Worm (Caenorhabditis elegans) whole organism, L2 larva: Measurements from ENCODE around the gene ZK381.2.

Experiments used
- C34F6.9 ChIP-seq: fragments of 150-350 bp; optimal IDR thresholded peaks from 2 replicates; lab custom pipeline; 2014; ENCODE audit warnings: missing biosample characterization, missing genetic modification characterization
- F13H6.1 ChIP-seq: sonication (generic microtip); optimal IDR thresholded peaks from 2 replicates; lab custom pipeline; 2016; ENCODE audit warnings: missing genetic modification characterization, missing compliant biosample characterization
- R02D3.7 ChIP-seq: fragments of 150-350 bp; optimal IDR thresholded peaks from 2 replicates; lab custom pipeline; 2014; ENCODE audit warnings: missing biosample characterization, missing genetic modification characterization
- Y55F3AM.14 ChIP-seq: fragments of 200-800 bp; sonication (Bioruptor generic); optimal IDR thresholded peaks from 2 replicates; lab custom pipeline; 2018; ENCODE audit warnings: mild to moderate bottlenecking, missing genetic modification characterization, missing compliant biosample characterization
- ZK546.5 ChIP-seq: sonication (generic microtip); optimal IDR thresholded peaks from 2 replicates; lab custom pipeline; 2017; ENCODE audit warnings: missing biosample characterization, missing genetic modification characterization
- alr-1 ChIP-seq: fragments of 150-350 bp; optimal IDR thresholded peaks from 2 replicates; lab custom pipeline; 2014; ENCODE audit warnings: missing biosample characterization, missing genetic modification characterization
- aly-2 ChIP-seq: fragments of 150-350 bp; optimal IDR thresholded peaks from 2 replicates; lab custom pipeline; 2014; ENCODE audit warnings: missing biosample characterization, missing genetic modification characterization
- ama-1 ChIP-seq: fragments of 150-350 bp; optimal IDR thresholded peaks from 2 replicates; lab custom pipeline; 2018; ENCODE audit warnings: inconsistent platforms
- ceh-16 ChIP-seq: fragments of 150-350 bp; optimal IDR thresholded peaks from 2 replicates; lab custom pipeline; 2014; ENCODE audit warnings: missing biosample characterization, missing genetic modification characterization
- ceh-82 ChIP-seq: fragments of 150-350 bp; optimal IDR thresholded peaks from 2 replicates; lab custom pipeline; 2014; ENCODE audit warnings: missing biosample characterization, missing genetic modification characterization
- elt-1 ChIP-seq: fragments of 150-350 bp; optimal IDR thresholded peaks from 2 replicates; lab custom pipeline; 2014; ENCODE audit warnings: missing biosample characterization, missing genetic modification characterization
- fos-1 ChIP-seq: fragments of 150-350 bp; optimal IDR thresholded peaks from 2 replicates; lab custom pipeline; 2014; ENCODE audit warnings: missing biosample characterization, missing genetic modification characterization
- lin-11 ChIP-seq: fragments of 150-350 bp; sonication (generic microtip); optimal IDR thresholded peaks from 2 replicates; lab custom pipeline; 2014; ENCODE audit warnings: missing biosample characterization, missing genetic modification characterization, inconsistent platforms, mixed read lengths
- lin-13 ChIP-seq: fragments of 150-350 bp; optimal IDR thresholded peaks from 2 replicates; lab custom pipeline; 2014; ENCODE audit warnings: missing biosample characterization, missing genetic modification reagents, missing genetic modification characterization
- lin-39 ChIP-seq: fragments of 150-350 bp; optimal IDR thresholded peaks from 2 replicates; lab custom pipeline; 2014; ENCODE audit warnings: missing biosample characterization, missing genetic modification reagents, missing genetic modification characterization
- mab-5 ChIP-seq: fragments of 150-350 bp; optimal IDR thresholded peaks from 2 replicates; lab custom pipeline; 2014; ENCODE audit warnings: missing biosample characterization, missing genetic modification characterization
- mbf-1 ChIP-seq: sonication (generic microtip); optimal IDR thresholded peaks from 2 replicates; lab custom pipeline; 2017; ENCODE audit warnings: missing biosample characterization, missing genetic modification characterization
- mdl-1 ChIP-seq, 2 experiments: fragments of 150-350 bp in 1 of 2; sonication (generic microtip) in 1 of 2; optimal IDR thresholded peaks; 2 replicates each; lab custom pipeline; 2017; ENCODE audit warnings: missing biosample characterization in 2 of 2, missing genetic modification characterization in 2 of 2
- nhr-11 ChIP-seq: fragments of 150-350 bp; optimal IDR thresholded peaks from 2 replicates; lab custom pipeline; 2014; ENCODE audit warnings: missing biosample characterization, missing genetic modification characterization
- nhr-12 ChIP-seq: fragments of 150-350 bp; optimal IDR thresholded peaks from 2 replicates; lab custom pipeline; 2014; ENCODE audit warnings: missing biosample characterization, missing genetic modification characterization
- nhr-129 ChIP-seq: fragments of 150-350 bp; optimal IDR thresholded peaks from 2 replicates; lab custom pipeline; 2014; ENCODE audit warnings: missing biosample characterization, missing genetic modification characterization
- nhr-21 ChIP-seq: fragments of 150-350 bp; optimal IDR thresholded peaks from 2 replicates; lab custom pipeline; 2014; ENCODE audit warnings: missing biosample characterization, missing genetic modification characterization
- nhr-23 ChIP-seq: fragments of 150-350 bp; optimal IDR thresholded peaks from 2 replicates; lab custom pipeline; 2014; ENCODE audit warnings: missing biosample characterization, missing genetic modification reagents, missing genetic modification characterization
- nhr-237 ChIP-seq: fragments of 150-350 bp; optimal IDR thresholded peaks from 2 replicates; lab custom pipeline; 2014; ENCODE audit warnings: missing biosample characterization, missing genetic modification characterization
- nhr-25 ChIP-seq: fragments of 150-350 bp; sonication (generic microtip); optimal IDR thresholded peaks from 3 replicates; lab custom pipeline; 2014; ENCODE audit warnings: missing biosample characterization, missing genetic modification characterization
- nhr-77 ChIP-seq: fragments of 150-350 bp; optimal IDR thresholded peaks from 2 replicates; lab custom pipeline; 2014; ENCODE audit warnings: missing biosample characterization, missing genetic modification characterization
- peb-1 ChIP-seq: fragments of 150-350 bp; optimal IDR thresholded peaks from 2 replicates; lab custom pipeline; 2014; ENCODE audit warnings: missing biosample characterization, missing genetic modification characterization
- sem-4 ChIP-seq: fragments of 150-350 bp; optimal IDR thresholded peaks from 2 replicates; lab custom pipeline; 2014; ENCODE audit warnings: missing biosample characterization, missing genetic modification reagents, missing genetic modification characterization
- skn-1 ChIP-seq: sonication (generic microtip); optimal IDR thresholded peaks from 2 replicates; lab custom pipeline; 2017; ENCODE audit warnings: missing biosample characterization, missing genetic modification characterization
- sma-3 ChIP-seq: sonication (generic microtip); optimal IDR thresholded peaks from 2 replicates; lab custom pipeline; 2016; ENCODE audit warnings: missing genetic modification reagents, missing genetic modification characterization, missing compliant biosample characterization
- sma-9 ChIP-seq, 2 experiments: fragments of 150-350 bp in 1 of 2; sonication (generic microtip) in 1 of 2; optimal IDR thresholded peaks; 2 replicates each; lab custom pipeline; 2014 to 2016; ENCODE audit warnings: missing genetic modification characterization in 2 of 2, mild to moderate bottlenecking in 1 of 2, missing biosample characterization in 1 of 2, missing compliant biosample characterization in 1 of 2, missing genetic modification reagents in 1 of 2, moderate library complexity in 1 of 2
- snpc-4 ChIP-seq: fragments of 150-350 bp; optimal IDR thresholded peaks from 2 replicates; lab custom pipeline; 2014; ENCODE audit warnings: missing biosample characterization, missing genetic modification characterization
- unc-39 ChIP-seq: fragments of 150-350 bp; optimal IDR thresholded peaks from 2 replicates; lab custom pipeline; 2014; ENCODE audit warnings: missing biosample characterization, missing genetic modification characterization
- unc-55 ChIP-seq: fragments of 150-350 bp; sonication (generic microtip); optimal IDR thresholded peaks from 3 replicates; lab custom pipeline; 2014; ENCODE audit warnings: missing biosample characterization, missing genetic modification reagents, missing genetic modification characterization
- unc-62 ChIP-seq: fragments of 150-350 bp; optimal IDR thresholded peaks from 2 replicates; lab custom pipeline; 2014; ENCODE audit warnings: missing biosample characterization, missing genetic modification reagents, missing genetic modification characterization
- zag-1 ChIP-seq: fragments of 150-350 bp; optimal IDR thresholded peaks from 2 replicates; lab custom pipeline; 2014; ENCODE audit warnings: missing biosample characterization, missing genetic modification characterization
- ztf-1 ChIP-seq: fragments of 200-800 bp; sonication (Bioruptor generic); conservative IDR thresholded peaks from 2 replicates; pipeline ENCODE4 v1.3.6; 2022; ENCODE audit warnings: missing genetic modification characterization, missing compliant biosample characterization
- ztf-4 ChIP-seq: fragments of 150-350 bp; optimal IDR thresholded peaks from 2 replicates; lab custom pipeline; 2014; ENCODE audit warnings: missing biosample characterization, missing genetic modification characterization

ZK381.2 gene

DNA sequence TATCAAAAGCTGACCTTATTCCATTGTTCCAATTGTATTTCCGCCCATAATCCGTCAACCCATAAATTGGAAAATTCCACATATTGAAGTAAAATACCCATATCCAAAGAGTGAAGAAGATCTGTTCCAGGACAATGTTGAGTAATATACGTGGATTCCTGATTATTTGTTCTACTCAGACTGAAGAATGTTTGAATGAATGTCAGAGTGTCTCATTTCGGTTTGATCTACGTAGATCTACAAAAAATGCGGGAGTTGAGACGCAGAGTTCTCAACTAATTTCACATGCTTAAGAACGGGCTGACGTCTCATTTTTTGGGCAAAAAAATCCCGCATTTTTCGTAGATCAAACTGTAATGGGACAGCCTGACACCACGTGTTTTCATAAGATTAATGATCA is 7.1 kb downstream of the ZK381.2 start, which contains the start of gene nhr-249:
Gene nhr-249 (minus strand): TSS at position 101 of the 400 bp plus-strand sequence.
- no peak for TF ChIP-seq sma-3
- no peak for TF ChIP-seq nhr-77
- no peak for TF ChIP-seq ZK546.5 (tag; lab: Kevin White, UChicago)
- no peak for TF ChIP-seq aly-2 (tag; lab: Kevin White, UChicago)
- TF ChIP-seq skn-1 (tag; lab: Kevin White, UChicago) = no peak
- TF ChIP-seq R02D3.7 (tag; lab: Kevin White, UChicago) = no peak
- no peak for TF ChIP-seq sem-4 (tag; lab: Kevin White, UChicago)
- TF ChIP-seq unc-39 (tag; lab: Kevin White, UChicago) = no peak
- no peak for TF ChIP-seq nhr-237 (tag; lab: Kevin White, UChicago)
- TF ChIP-seq snpc-4 (tag; lab: Kevin White, UChicago) = no peak
- no peak for TF ChIP-seq ama-1 (lab: Kevin White, UChicago)
- TF ChIP-seq mdl-1 (tag; optimal IDR thresholded peaks at IDR 0.05; lab: Kevin White, UChicago) = no peak
- TF ChIP-seq peb-1 (tag; lab: Kevin White, UChicago) = no peak
- TF ChIP-seq lin-11 = no peak
- TF ChIP-seq mbf-1 (tag; lab: Kevin White, UChicago) = no peak

DNA sequence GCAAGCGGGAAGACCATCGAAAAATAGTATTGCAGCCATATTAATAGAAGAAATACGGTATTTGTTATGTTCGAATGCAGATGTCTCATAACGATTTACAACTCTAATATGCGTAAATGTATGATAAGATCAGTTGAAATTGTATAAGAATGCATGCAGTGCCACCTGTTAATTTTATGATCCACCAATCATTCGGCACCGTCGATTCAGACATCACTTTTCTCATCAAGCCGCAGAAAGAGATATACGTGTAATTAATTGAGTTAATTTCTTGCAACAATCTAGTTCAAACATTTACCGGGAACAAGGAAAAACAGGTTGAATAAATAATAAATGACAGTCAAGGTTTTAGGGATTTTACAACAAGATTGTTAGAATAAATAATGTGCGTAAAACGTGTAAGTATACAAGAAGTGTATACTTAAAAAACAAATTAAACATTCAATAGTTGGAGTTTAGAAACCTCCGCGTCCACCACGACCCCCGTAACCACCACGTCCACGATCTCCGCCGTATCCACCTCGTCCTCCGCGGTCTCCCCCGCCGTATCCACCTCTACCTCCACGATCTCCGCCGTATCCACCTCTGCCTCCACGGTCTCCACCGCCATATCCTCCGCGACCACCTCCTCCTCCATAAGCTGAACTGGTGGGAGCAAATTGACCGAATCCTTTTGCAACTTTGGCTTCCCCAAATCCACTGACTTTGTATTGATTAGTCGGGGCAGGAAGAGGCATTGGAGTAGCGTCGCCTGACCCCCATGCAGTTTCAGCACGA is 9.1 kb downstream of the ZK381.2 start:
- TF ChIP-seq alr-1 (tag; lab: Kevin White, UChicago) (no peak), nhr-25 (no peak), sma-9 (GFP tag; optimal IDR thresholded peaks at IDR 0.05; lab: Kevin White, UChicago) (no peak), sma-9 (tag; optimal IDR thresholded peaks at IDR 0.05; lab: Kevin White, UChicago) (no peak), ztf-1 (GFP tag; lab: Robert Waterston, UW) (no peak), ceh-82 (tag; lab: Kevin White, UChicago) (no peak)

DNA sequence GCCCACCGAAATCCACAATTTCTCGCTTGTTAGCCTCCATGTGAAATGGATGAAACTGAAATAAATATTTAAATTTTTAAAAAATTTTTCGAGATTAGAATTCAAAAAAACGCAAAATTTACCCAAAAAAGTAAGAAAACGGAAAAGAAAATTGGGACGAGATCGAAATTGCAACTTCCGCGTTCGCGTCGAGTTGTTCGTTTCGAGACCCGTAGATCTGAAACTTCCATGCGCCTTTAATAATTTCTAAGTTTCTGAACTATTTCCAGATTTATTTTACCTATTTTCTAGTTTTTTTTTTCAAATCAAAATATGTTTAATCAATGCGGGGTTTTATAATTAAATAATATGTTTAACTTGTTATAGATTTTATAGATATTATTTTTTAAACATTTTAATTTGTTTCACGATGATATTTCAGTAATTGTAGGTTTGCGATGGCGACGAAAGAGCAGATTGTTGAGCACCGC is 11.8 kb downstream of the ZK381.2 start, which contains the start of the genes pgl-1 and him-3:
Gene pgl-1 (minus strand): TSS at position 230 of the 470 bp plus-strand sequence.
Gene him-3 (plus strand): TSS at position 420 of the 470 bp plus-strand sequence.
- TF ChIP-seq sma-9 (GFP tag; optimal IDR thresholded peaks at IDR 0.05; lab: Kevin White, UChicago) (no peak), sma-9 (tag; optimal IDR thresholded peaks at IDR 0.05; lab: Kevin White, UChicago) (no peak), ztf-4 (no peak), F13H6.1 (tag; lab: Kevin White, UChicago) (no peak), mdl-1 (tag; optimal IDR thresholded peaks at IDR 0.05; lab: Kevin White, UChicago) (no peak), ZK546.5 (tag; lab: Kevin White, UChicago) (no peak), lin-39 (no peak), zag-1 (tag; lab: Kevin White, UChicago) (no peak), ceh-16 (tag; lab: Kevin White, UChicago) (no peak), fos-1 (tag; lab: Kevin White, UChicago) (no peak), lin-13 (GFP tag; lab: Kevin White, UChicago) (no peak), nhr-11 (tag; lab: Kevin White, UChicago) (no peak), nhr-23 (tag; lab: Kevin White, UChicago) (no peak), unc-62 (GFP tag; lab: Kevin White, UChicago) (no peak), elt-1 (tag; lab: Kevin White, UChicago) (no peak), nhr-12 (tag; lab: Kevin White, UChicago) (no peak), C34F6.9 (tag; lab: Kevin White, UChicago) (no peak), nhr-21 (tag; lab: Kevin White, UChicago) (no peak), peb-1 (tag; lab: Kevin White, UChicago) (no peak), ceh-82 (tag; lab: Kevin White, UChicago) (no peak)

DNA sequence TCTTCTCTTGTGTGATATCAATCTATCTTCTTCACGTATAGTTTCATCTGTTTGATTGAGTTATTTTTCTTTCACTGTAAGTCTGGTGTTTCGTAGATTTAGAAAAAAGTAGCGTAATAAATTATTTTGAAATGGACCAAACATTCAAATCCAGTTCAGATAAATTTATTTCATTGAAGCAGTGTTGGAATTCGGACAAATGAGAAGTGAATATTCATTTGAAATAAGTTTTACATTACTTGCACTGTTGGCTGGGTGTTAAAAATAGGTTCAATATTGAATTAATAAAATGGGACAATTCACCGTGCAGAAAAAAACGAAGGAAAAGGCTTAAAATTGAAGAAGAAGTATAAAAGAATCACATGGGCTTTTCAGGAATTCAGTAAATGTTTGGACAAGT is 13.3 kb downstream of the ZK381.2 start:
- TF ChIP-seq alr-1 (tag; lab: Kevin White, UChicago) = no peak
- TF ChIP-seq unc-55 (GFP tag; lab: Kevin White, UChicago) = no peak
- TF ChIP-seq unc-39 (tag; lab: Kevin White, UChicago) = no peak
- TF ChIP-seq nhr-21 (tag; lab: Kevin White, UChicago) = no peak
- TF ChIP-seq F13H6.1 (tag; lab: Kevin White, UChicago) = no peak
- TF ChIP-seq ceh-16 (tag; lab: Kevin White, UChicago) = no peak
- no peak for TF ChIP-seq Y55F3AM.14 (GFP tag; lab: Kevin White, UChicago)
- no peak for TF ChIP-seq mab-5 (tag; lab: Kevin White, UChicago)
- TF ChIP-seq nhr-11 (tag; lab: Kevin White, UChicago) = no peak
- TF ChIP-seq nhr-129 (tag; lab: Kevin White, UChicago) = no peak
- TF ChIP-seq, all 48 proteins: peak for 0
